Fruit fly (Drosophila melanogaster) whole organism, embryonic: ENCODE data around the gene CG15517.

ENCODE experiments used
- CG10431 ChIP-seq: fragments of 200-800 bp; sonication (Bioruptor generic); optimal IDR thresholded peaks from 3 replicates; lab custom pipeline; 2018; ENCODE audit warnings: missing biosample characterization, mild to moderate bottlenecking, missing genetic modification characterization
- CG10654 ChIP-seq: fragments of 200-800 bp; sonication (Bioruptor generic); optimal IDR thresholded peaks from 2 replicates; lab custom pipeline; 2016; ENCODE audit warnings: missing biosample characterization, missing genetic modification characterization
- CG11504 ChIP-seq: fragments of 200-800 bp; sonication (Bioruptor generic); optimal IDR thresholded peaks from 3 replicates; lab custom pipeline; 2019; ENCODE audit warnings: missing biosample characterization, mild to moderate bottlenecking, missing genetic modification characterization, moderate library complexity
- CG11723 ChIP-seq: fragments of 200-800 bp; sonication (Bioruptor generic); optimal IDR thresholded peaks from 2 replicates; lab custom pipeline; 2017; ENCODE audit warnings: missing biosample characterization, mild to moderate bottlenecking, missing genetic modification characterization
- CG12219 ChIP-seq: fragments of 200-800 bp; sonication (Bioruptor generic); optimal IDR thresholded peaks from 3 replicates; lab custom pipeline; 2018; ENCODE audit warnings: missing biosample characterization, mild to moderate bottlenecking, missing genetic modification characterization
- CG12391 ChIP-seq: fragments of 200-800 bp; sonication (Bioruptor generic); optimal IDR thresholded peaks from 3 replicates; lab custom pipeline; 2018; ENCODE audit warnings: missing biosample characterization, mild to moderate bottlenecking, missing genetic modification characterization, moderate library complexity
- CG14860 ChIP-seq: fragments of 200-800 bp; sonication (Bioruptor generic); IDR thresholded peaks from 3 replicates; pipeline ENCODE4 v1.3.6; 2022; ENCODE audit warnings: missing biosample characterization, missing genetic modification characterization; ENCODE audit not compliant: partially characterized antibody
- CG1792 ChIP-seq: fragments of 200-800 bp; sonication (Bioruptor generic); optimal IDR thresholded peaks from 2 replicates; lab custom pipeline; 2016; ENCODE audit warnings: missing biosample characterization, missing genetic modification characterization
- CG2199 ChIP-seq: fragments of 200-800 bp; sonication (Bioruptor generic); IDR thresholded peaks from 3 replicates; pipeline ENCODE4 v1.3.6; 2022; ENCODE audit warnings: missing biosample characterization, missing genetic modification characterization
- CG4282 ChIP-seq: fragments of 200-800 bp; sonication (Bioruptor generic); optimal IDR thresholded peaks from 2 replicates; lab custom pipeline; 2016; ENCODE audit warnings: missing biosample characterization, missing genetic modification characterization
- CG4424 ChIP-seq: fragments of 200-800 bp; sonication (Bioruptor generic); optimal IDR thresholded peaks from 3 replicates; lab custom pipeline; 2016; ENCODE audit warnings: missing biosample characterization, missing genetic modification characterization
- CG6791 ChIP-seq: fragments of 200-800 bp; sonication (Bioruptor generic); IDR thresholded peaks from 3 replicates; pipeline ENCODE4 v1.3.6; 2022; ENCODE audit warnings: missing biosample characterization, missing genetic modification characterization; ENCODE audit not compliant: partially characterized antibody
- CG7745 ChIP-seq: fragments of 200-800 bp; sonication (Bioruptor generic); optimal IDR thresholded peaks from 2 replicates; lab custom pipeline; 2018; ENCODE audit warnings: missing biosample characterization, mild to moderate bottlenecking, missing genetic modification characterization, moderate library complexity
- CG7786 ChIP-seq: fragments of 200-800 bp; sonication (Bioruptor generic); optimal IDR thresholded peaks from 2 replicates; lab custom pipeline; 2016; ENCODE audit warnings: missing biosample characterization, missing genetic modification characterization
- CG8924 ChIP-seq: fragments of 200-800 bp; optimal IDR thresholded peaks from 3 replicates; lab custom pipeline; 2019; ENCODE audit warnings: missing biosample characterization, mild to moderate bottlenecking, missing genetic modification characterization, moderate library complexity
- CG8944 ChIP-seq: fragments of 200-800 bp; sonication (Bioruptor generic); optimal IDR thresholded peaks from 3 replicates; lab custom pipeline; 2016; ENCODE audit warnings: missing biosample characterization, missing genetic modification characterization
- Chrac-16 ChIP-seq: fragments of 200-800 bp; sonication (Bioruptor generic); optimal IDR thresholded peaks from 3 replicates; lab custom pipeline; 2016; ENCODE audit warnings: missing biosample characterization, missing genetic modification characterization
- CrebB ChIP-seq: fragments of 200-800 bp; sonication (Bioruptor generic); optimal IDR thresholded peaks from 3 replicates; lab custom pipeline; 2018; ENCODE audit warnings: missing biosample characterization, mild to moderate bottlenecking, missing genetic modification characterization
- D19B ChIP-seq: fragments of 200-800 bp; sonication (Bioruptor generic); optimal IDR thresholded peaks from 2 replicates; lab custom pipeline; 2017; ENCODE audit warnings: missing biosample characterization, mild to moderate bottlenecking, missing genetic modification characterization
- H15 ChIP-seq: fragments of 200-800 bp; sonication (Bioruptor generic); IDR thresholded peaks from 3 replicates; pipeline ENCODE4 v1.3.6; 2022; ENCODE audit warnings: missing biosample characterization, missing genetic modification characterization
- Hsf ChIP-seq: fragments of 200-800 bp; sonication (Bioruptor generic); optimal IDR thresholded peaks from 3 replicates; lab custom pipeline; 2016; ENCODE audit warnings: missing biosample characterization, missing genetic modification characterization
- Mrtf ChIP-seq: fragments of 200-800 bp; sonication (Bioruptor generic); IDR thresholded peaks from 3 replicates; pipeline ENCODE4 v1.3.6; 2022; ENCODE audit warnings: missing biosample characterization, missing genetic modification characterization
- NK7.1 ChIP-seq: fragments of 200-800 bp; sonication (Bioruptor generic); optimal IDR thresholded peaks from 3 replicates; lab custom pipeline; 2016; ENCODE audit warnings: missing biosample characterization, missing genetic modification characterization
- Oli ChIP-seq: fragments of 200-800 bp; sonication (Bioruptor generic); optimal IDR thresholded peaks from 2 replicates; lab custom pipeline; 2018; ENCODE audit warnings: missing biosample characterization, mild to moderate bottlenecking, missing genetic modification characterization, moderate library complexity
- PHDP ChIP-seq: fragments of 200-800 bp; sonication (Bioruptor generic); optimal IDR thresholded peaks from 3 replicates; lab custom pipeline; 2018; ENCODE audit warnings: missing biosample characterization, mild to moderate bottlenecking, missing genetic modification characterization, moderate library complexity
- Scr ChIP-seq: fragments of 200-800 bp; sonication (Bioruptor generic); IDR thresholded peaks from 2 replicates; pipeline ENCODE4 v1.3.6; 2022; ENCODE audit warnings: missing biosample characterization, missing genetic modification characterization; ENCODE audit not compliant: partially characterized antibody
- Trl ChIP-seq, 3 experiments: fragments of >200 bp in 2 of 3; fragments of 200-800 bp in 1 of 3; sonication (Bioruptor generic) in 1 of 3; optimal IDR thresholded peaks; 2 replicates in 1 of 3; 3 replicates in 2 of 3; lab custom pipeline; 2016 to 2017; ENCODE audit warnings: missing biosample characterization in 1 of 3, missing genetic modification characterization in 1 of 3
- ara ChIP-seq: fragments of 200-800 bp; sonication (Bioruptor generic); IDR thresholded peaks from 2 replicates; pipeline ENCODE4 v1.3.6; 2022; ENCODE audit warnings: missing biosample characterization, missing genetic modification characterization
- bbx ChIP-seq: fragments of 200-800 bp; sonication (Bioruptor generic); IDR thresholded peaks from 2 replicates; pipeline ENCODE4 v1.3.6; 2022; ENCODE audit warnings: missing biosample characterization, missing genetic modification characterization; ENCODE audit not compliant: partially characterized antibody
- danr ChIP-seq: fragments of 200-800 bp; sonication (Bioruptor generic); IDR thresholded peaks from 2 replicates; pipeline ENCODE4 v1.3.6; 2022; ENCODE audit warnings: missing biosample characterization, missing genetic modification characterization
- dm ChIP-seq: fragments of 200-800 bp; sonication (Bioruptor generic); optimal IDR thresholded peaks from 3 replicates; lab custom pipeline; 2016; ENCODE audit warnings: missing biosample characterization, missing genetic modification characterization
- esg ChIP-seq: fragments of 200-800 bp; sonication (Bioruptor generic); conservative IDR thresholded peaks from 2 replicates; pipeline ENCODE4 v1.3.6; 2022; ENCODE audit warnings: missing biosample characterization, missing genetic modification characterization
- gcm ChIP-seq: fragments of 200-800 bp; sonication (Bioruptor generic); optimal IDR thresholded peaks from 2 replicates; lab custom pipeline; 2019; ENCODE audit warnings: missing biosample characterization, mild to moderate bottlenecking, missing genetic modification characterization, moderate library complexity
- grau ChIP-seq: fragments of 200-800 bp; optimal IDR thresholded peaks from 3 replicates; lab custom pipeline; 2019; ENCODE audit warnings: missing biosample characterization, mild to moderate bottlenecking, missing genetic modification characterization, moderate library complexity
- ham ChIP-seq: fragments of 200-800 bp; sonication (Bioruptor generic); IDR thresholded peaks from 2 replicates; pipeline ENCODE4 v1.3.6; 2022; ENCODE audit warnings: missing biosample characterization, missing genetic modification characterization
- hbn ChIP-seq: fragments of 200-800 bp; sonication (Bioruptor generic); IDR thresholded peaks from 2 replicates; pipeline ENCODE4 v1.3.6; 2022; ENCODE audit warnings: missing biosample characterization, missing genetic modification characterization; ENCODE audit not compliant: partially characterized antibody
- insv ChIP-seq, 2 experiments: fragments of 200-800 bp; sonication (Bioruptor generic); optimal IDR thresholded peaks; 3 replicates each; lab custom pipeline; 2016 to 2018; ENCODE audit warnings: missing biosample characterization in 2 of 2, missing genetic modification characterization in 2 of 2
- knrl ChIP-seq: fragments of 200-800 bp; sonication (Bioruptor generic); IDR thresholded peaks from 3 replicates; pipeline ENCODE4 v1.3.6; 2022; ENCODE audit warnings: missing biosample characterization, missing genetic modification characterization; ENCODE audit not compliant: partially characterized antibody
- lov ChIP-seq, 2 experiments: fragments of 200-800 bp in 1 of 2; fragments of >200 bp in 1 of 2; sonication (Bioruptor generic) in 1 of 2; IDR thresholded peaks in 1 of 2; optimal IDR thresholded peaks in 1 of 2; 2 replicates in 1 of 2; 3 replicates in 1 of 2; pipeline versions ENCODE4 v1.3.6 to Lab custom; 2017 to 2022; ENCODE audit warnings: missing biosample characterization in 1 of 2, missing genetic modification characterization in 1 of 2
- nerfin-1 ChIP-seq: fragments of 200-800 bp; sonication (Bioruptor generic); optimal IDR thresholded peaks from 3 replicates; lab custom pipeline; 2019; ENCODE audit warnings: missing biosample characterization, mild to moderate bottlenecking, missing genetic modification characterization, moderate library complexity
- nerfin-2 ChIP-seq: fragments of 200-800 bp; sonication (Bioruptor generic); IDR thresholded peaks from 2 replicates; pipeline ENCODE4 v1.3.6; 2022; ENCODE audit warnings: missing biosample characterization, missing genetic modification characterization; ENCODE audit not compliant: partially characterized antibody
- pfk ChIP-seq: fragments of 200-800 bp; sonication (Bioruptor generic); optimal IDR thresholded peaks from 2 replicates; lab custom pipeline; 2018; ENCODE audit warnings: missing biosample characterization, mild to moderate bottlenecking, missing genetic modification characterization, moderate library complexity
- salm ChIP-seq: fragments of 200-800 bp; sonication (Bioruptor generic); optimal IDR thresholded peaks from 2 replicates; lab custom pipeline; 2018; ENCODE audit warnings: missing biosample characterization, mild to moderate bottlenecking, missing genetic modification characterization
- scrt ChIP-seq: fragments of 200-800 bp; sonication (Bioruptor generic); optimal IDR thresholded peaks from 2 replicates; lab custom pipeline; 2018; ENCODE audit warnings: missing biosample characterization, mild to moderate bottlenecking, missing genetic modification characterization, moderate library complexity
- sd ChIP-seq: fragments of 200-800 bp; sonication (Bioruptor generic); optimal IDR thresholded peaks from 3 replicates; lab custom pipeline; 2018; ENCODE audit warnings: missing biosample characterization, mild to moderate bottlenecking, missing genetic modification characterization, moderate library complexity
- sna ChIP-seq: fragments of 200-800 bp; sonication (Bioruptor generic); IDR thresholded peaks from 2 replicates; pipeline ENCODE4 v1.3.6; 2022; ENCODE audit warnings: missing biosample characterization, missing genetic modification characterization; ENCODE audit not compliant: partially characterized antibody
- so ChIP-seq: fragments of 200-800 bp; sonication (Bioruptor generic); IDR thresholded peaks from 3 replicates; pipeline ENCODE4 v1.3.6; 2022; ENCODE audit warnings: missing biosample characterization, missing genetic modification characterization
- sqz ChIP-seq: fragments of 200-800 bp; sonication (Bioruptor generic); optimal IDR thresholded peaks from 3 replicates; lab custom pipeline; 2018; ENCODE audit warnings: missing biosample characterization, mild to moderate bottlenecking, missing genetic modification characterization
- ssp ChIP-seq: fragments of 200-800 bp; sonication (Bioruptor generic); IDR thresholded peaks from 2 replicates; pipeline ENCODE4 v1.3.6; 2022; ENCODE audit warnings: missing biosample characterization, missing genetic modification characterization

The CG15517 gene

dm6 chr3R:29935756-29936155 lies 32.1 kb upstream of the CG15517 start, which contains the start of the genes eIF2Balpha and Vps13B (continued):
- TF ChIP-seq H15 (GFP tag; lab: Robert Waterston, UW): no peak
- no peak for TF ChIP-seq Chrac-16 (GFP tag; lab: Kevin White, UChicago)
- no peak for TF ChIP-seq CG12219 (GFP tag; lab: Kevin White, UChicago)
- TF ChIP-seq scrt (GFP tag; lab: Kevin White, UChicago): no peak
- no peak for TF ChIP-seq NK7.1 (GFP tag; lab: Kevin White, UChicago)
- TF ChIP-seq ham (GFP tag; lab: Robert Waterston, UW): no peak
- no peak for TF ChIP-seq grau (tag; lab: Kevin White, UChicago)
- peak; percentile 35; the same call in 1 of the 3 replicates for TF ChIP-seq so (GFP tag; lab: Robert Waterston, UW)
- no peak for TF ChIP-seq sd (tag; lab: Kevin White, UChicago)
- TF ChIP-seq CG7745 (tag; lab: Kevin White, UChicago): no peak
- TF ChIP-seq Oli (tag; lab: Kevin White, UChicago): no peak
- TF ChIP-seq CG10431 (GFP tag; lab: Kevin White, UChicago): no peak
- TF ChIP-seq CG2199 (GFP tag; lab: Robert Waterston, UW): no peak
- TF ChIP-seq CG14860 (GFP tag; lab: Robert Waterston, UW): peak; percentile 63
- TF ChIP-seq bbx: peak; percentile 94
- TF ChIP-seq nerfin-1 (tag; lab: Kevin White, UChicago): no peak
- TF ChIP-seq CG8924 (tag; lab: Kevin White, UChicago): no peak
- no peak for TF ChIP-seq CG4282 (GFP tag; lab: Kevin White, UChicago)
- no peak for TF ChIP-seq Mrtf (GFP tag; lab: Robert Waterston, UW)
- TF ChIP-seq ara (GFP tag; lab: Robert Waterston, UW): peak; percentile 36; the same call in 1 of the 2 replicates
- TF ChIP-seq CG4424 (GFP tag; lab: Kevin White, UChicago): no peak
- TF ChIP-seq nerfin-2 (GFP tag; lab: Robert Waterston, UW): peak; percentile 85
- no peak for TF ChIP-seq sqz (GFP tag; lab: Kevin White, UChicago)
- TF ChIP-seq knrl (GFP tag; lab: Robert Waterston, UW): no peak; the same call in 2 of the 3 replicates
- TF ChIP-seq esg (GFP tag; lab: Robert Waterston, UW): no peak
- TF ChIP-seq insv (GFP tag; optimal IDR thresholded peaks at IDR 0.05; lab: Kevin White, UChicago): no peak
- no peak for TF ChIP-seq Hsf (GFP tag; lab: Kevin White, UChicago)
- TF ChIP-seq pfk (GFP tag; lab: Kevin White, UChicago): no peak
- TF ChIP-seq dm (GFP tag; lab: Kevin White, UChicago): no peak
- TF ChIP-seq CG11723 (GFP tag; lab: Kevin White, UChicago): no peak
- TF ChIP-seq ssp (GFP tag; lab: Robert Waterston, UW): 0 out of 2 replicates have a peak, but pooled peaks have one; percentile 7
- TF ChIP-seq D19B (GFP tag; lab: Kevin White, UChicago): no peak
- peak; percentile 70 for TF ChIP-seq Scr (GFP tag; lab: Robert Waterston, UW)
- TF ChIP-seq CG1792 (GFP tag; lab: Kevin White, UChicago): no peak
- no peak for TF ChIP-seq lov (optimal IDR thresholded peaks at IDR 0.05; lab: Kevin White, UChicago)
- no peak for TF ChIP-seq lov (GFP tag; IDR thresholded peaks at IDR 0.05; lab: Robert Waterston, UW)
- TF ChIP-seq CG10654 (GFP tag; lab: Kevin White, UChicago): no peak
- no peak for TF ChIP-seq CrebB
- TF ChIP-seq CG11504 (tag; lab: Kevin White, UChicago): no peak
- no peak for TF ChIP-seq CG8944 (GFP tag; lab: Kevin White, UChicago)
- TF ChIP-seq danr (GFP tag; lab: Robert Waterston, UW): no peak
- peak; percentile 81 for TF ChIP-seq sna (GFP tag; lab: Robert Waterston, UW)
- TF ChIP-seq Trl (optimal IDR thresholded peaks at IDR 0.05; lab: Kevin White, UChicago): no peak
- no peak for TF ChIP-seq Trl (GFP tag; optimal IDR thresholded peaks at IDR 0.05; lab: Kevin White, UChicago)
- TF ChIP-seq hbn (GFP tag; lab: Robert Waterston, UW): peak; percentile 68
- TF ChIP-seq CG7786 (GFP tag; lab: Kevin White, UChicago): no peak
- TF ChIP-seq gcm (GFP tag; lab: Kevin White, UChicago): no peak
- no peak for TF ChIP-seq salm (tag; lab: Kevin White, UChicago)
- TF ChIP-seq CG6791 (GFP tag; lab: Robert Waterston, UW): peak; percentile 99
- TF ChIP-seq CG12391 (tag; lab: Kevin White, UChicago): no peak
- TF ChIP-seq PHDP (tag; lab: Kevin White, UChicago): no peak
